Fruit fly (Drosophila melanogaster) whole organism, embryonic: Measurements from ENCODE around the gene CG17105.

Experiments used
- CG10147 ChIP-seq: fragments of 200-800 bp; sonication (Bioruptor generic); optimal IDR thresholded peaks from 2 replicates; lab custom pipeline; 2019; ENCODE audit warnings: missing biosample characterization, mild to moderate bottlenecking, missing genetic modification characterization, moderate library complexity
- CG10321 ChIP-seq: fragments of 200-800 bp; sonication (Bioruptor generic); IDR thresholded peaks from 2 replicates; pipeline ENCODE4 v1.3.6; 2022; ENCODE audit warnings: missing biosample characterization, missing genetic modification characterization
- CG12942 ChIP-seq: fragments of 200-800 bp; sonication (Bioruptor generic); optimal IDR thresholded peaks from 3 replicates; lab custom pipeline; 2016; ENCODE audit warnings: missing biosample characterization, missing genetic modification characterization
- CG14014 ChIP-seq: fragments of 200-800 bp; sonication (Bioruptor generic); IDR thresholded peaks from 2 replicates; pipeline ENCODE4 v1.3.6; 2022; ENCODE audit warnings: missing biosample characterization, missing genetic modification characterization
- CG15601 ChIP-seq: fragments of 200-800 bp; sonication (Bioruptor generic); optimal IDR thresholded peaks from 3 replicates; lab custom pipeline; 2019; ENCODE audit warnings: missing biosample characterization, mild to moderate bottlenecking, missing genetic modification characterization, moderate library complexity
- CG1603 ChIP-seq: fragments of 200-800 bp; sonication (Bioruptor generic); optimal IDR thresholded peaks from 2 replicates; lab custom pipeline; 2019; ENCODE audit warnings: missing biosample characterization, mild to moderate bottlenecking, missing genetic modification characterization, moderate library complexity
- CG17359 ChIP-seq: fragments of 200-800 bp; sonication (Bioruptor generic); optimal IDR thresholded peaks from 3 replicates; lab custom pipeline; 2018; ENCODE audit warnings: missing biosample characterization, mild to moderate bottlenecking, missing genetic modification characterization, moderate library complexity
- CG17385 ChIP-seq: fragments of 200-800 bp; sonication (Bioruptor generic); optimal IDR thresholded peaks from 3 replicates; lab custom pipeline; 2018; ENCODE audit warnings: missing biosample characterization, mild to moderate bottlenecking, missing genetic modification characterization
- CG18599 ChIP-seq: fragments of 200-800 bp; sonication (Bioruptor generic); optimal IDR thresholded peaks from 3 replicates; lab custom pipeline; 2017; ENCODE audit warnings: missing biosample characterization, missing genetic modification characterization, mild to moderate bottlenecking, moderate library complexity, missing genetic modification reagents
- CG2120 ChIP-seq: fragments of 200-800 bp; sonication (Bioruptor generic); optimal IDR thresholded peaks from 3 replicates; lab custom pipeline; 2016; ENCODE audit warnings: missing biosample characterization, missing genetic modification characterization
- CG31441 ChIP-seq: fragments of 200-800 bp; sonication (Bioruptor generic); IDR thresholded peaks from 2 replicates; pipeline ENCODE4 v1.3.6; 2022; ENCODE audit warnings: missing biosample characterization, missing genetic modification characterization
- CG6683 ChIP-seq: fragments of 200-800 bp; sonication (Bioruptor generic); optimal IDR thresholded peaks from 2 replicates; lab custom pipeline; 2017; ENCODE audit warnings: missing biosample characterization, mild to moderate bottlenecking, missing genetic modification characterization, missing genetic modification reagents
- CG7839 ChIP-seq: fragments of 200-800 bp; sonication (Bioruptor generic); optimal IDR thresholded peaks from 3 replicates; lab custom pipeline; 2018; ENCODE audit warnings: missing biosample characterization, mild to moderate bottlenecking, missing genetic modification characterization, moderate library complexity
- Dad ChIP-seq: fragments of 200-800 bp; sonication (Bioruptor generic); optimal IDR thresholded peaks from 3 replicates; lab custom pipeline; 2016; ENCODE audit warnings: missing biosample characterization, missing genetic modification characterization
- Doc3 ChIP-seq: fragments of 200-800 bp; sonication (Bioruptor generic); IDR thresholded peaks from 3 replicates; pipeline ENCODE4 v1.3.6; 2022; ENCODE audit warnings: missing biosample characterization, missing genetic modification characterization; ENCODE audit not compliant: partially characterized antibody
- Fer1 ChIP-seq: fragments of 200-800 bp; sonication (Bioruptor generic); optimal IDR thresholded peaks from 2 replicates; lab custom pipeline; 2017; ENCODE audit warnings: missing biosample characterization, mild to moderate bottlenecking, missing genetic modification characterization
- Jarid2 ChIP-seq: fragments of 200-800 bp; sonication (Bioruptor generic); optimal IDR thresholded peaks from 3 replicates; lab custom pipeline; 2017; ENCODE audit warnings: mild to moderate bottlenecking, missing biosample characterization, missing genetic modification reagents, missing genetic modification characterization
- Kr ChIP-seq: fragments of 200-800 bp; sonication (Bioruptor generic); optimal IDR thresholded peaks from 2 replicates; lab custom pipeline; 2017; ENCODE audit warnings: missing biosample characterization, mild to moderate bottlenecking, missing genetic modification characterization
- NFAT ChIP-seq: fragments of 200-800 bp; sonication (Bioruptor generic); IDR thresholded peaks from 2 replicates; pipeline ENCODE4 v1.3.6; 2022; ENCODE audit warnings: missing biosample characterization, missing genetic modification characterization
- Pdp1 ChIP-seq, 2 experiments: fragments of 200-800 bp; sonication (Bioruptor generic); optimal IDR thresholded peaks; 3 replicates each; lab custom pipeline; 2016; ENCODE audit warnings: missing biosample characterization in 2 of 2, missing genetic modification characterization in 2 of 2, mild to moderate bottlenecking in 1 of 2, moderate library complexity in 1 of 2
- Rfx ChIP-seq: fragments of 200-800 bp; sonication (Bioruptor generic); IDR thresholded peaks from 2 replicates; pipeline ENCODE4 v1.3.6; 2022; ENCODE audit warnings: missing biosample characterization, missing genetic modification characterization
- Scr ChIP-seq: fragments of 200-800 bp; sonication (Bioruptor generic); IDR thresholded peaks from 2 replicates; pipeline ENCODE4 v1.3.6; 2022; ENCODE audit warnings: missing biosample characterization, missing genetic modification characterization; ENCODE audit not compliant: partially characterized antibody
- Usf ChIP-seq: fragments of 200-800 bp; sonication (Bioruptor generic); optimal IDR thresholded peaks from 2 replicates; lab custom pipeline; 2017; ENCODE audit warnings: missing genotype, missing biosample characterization, missing genetic modification characterization
- Vsx1 ChIP-seq: fragments of 200-800 bp; sonication (Bioruptor generic); optimal IDR thresholded peaks from 2 replicates; lab custom pipeline; 2017; ENCODE audit warnings: missing biosample characterization, mild to moderate bottlenecking, missing genetic modification characterization, missing genetic modification reagents
- ase ChIP-seq: fragments of 200-800 bp; sonication (Bioruptor generic); IDR thresholded peaks from 3 replicates; pipeline ENCODE4 v1.3.6; 2022; ENCODE audit warnings: missing biosample characterization, missing genetic modification characterization
- chinmo ChIP-seq: fragments of 200-800 bp; sonication (Bioruptor generic); IDR thresholded peaks from 4 replicates; pipeline ENCODE4 v1.3.6; 2022; ENCODE audit warnings: missing biosample characterization, missing genetic modification characterization; ENCODE audit not compliant: partially characterized antibody
- dmrt99B ChIP-seq: fragments of 200-800 bp; sonication (Bioruptor generic); optimal IDR thresholded peaks from 2 replicates; lab custom pipeline; 2018; ENCODE audit warnings: missing biosample characterization, mild to moderate bottlenecking, missing genetic modification characterization, moderate library complexity
- eyg ChIP-seq: fragments of 200-800 bp; sonication (Bioruptor generic); optimal IDR thresholded peaks from 3 replicates; lab custom pipeline; 2016; ENCODE audit warnings: missing biosample characterization, missing genetic modification characterization
- hkb ChIP-seq, 2 experiments: fragments of 200-800 bp in 1 of 2; fragments of >200 bp in 1 of 2; sonication (Bioruptor generic) in 1 of 2; IDR thresholded peaks in 1 of 2; optimal IDR thresholded peaks in 1 of 2; 2 replicates each; pipeline versions ENCODE4 v1.3.6 to Lab custom; 2017 to 2022; ENCODE audit warnings: missing biosample characterization in 1 of 2, missing genetic modification characterization in 1 of 2
- kni ChIP-seq: fragments of 200-800 bp; sonication (Bioruptor generic); optimal IDR thresholded peaks from 3 replicates; lab custom pipeline; 2017; ENCODE audit warnings: mild to moderate bottlenecking, missing biosample characterization, missing genetic modification reagents, missing genetic modification characterization
- luna ChIP-seq: fragments of 200-800 bp; sonication (Bioruptor generic); optimal IDR thresholded peaks from 2 replicates; lab custom pipeline; 2016; ENCODE audit warnings: missing biosample characterization, missing genetic modification characterization
- mam ChIP-seq: fragments of 200-800 bp; sonication (Bioruptor generic); optimal IDR thresholded peaks from 3 replicates; lab custom pipeline; 2016; ENCODE audit warnings: missing biosample characterization, missing genetic modification characterization
- nmo ChIP-seq: fragments of 200-800 bp; sonication (Bioruptor generic); optimal IDR thresholded peaks from 2 replicates; lab custom pipeline; 2018; ENCODE audit warnings: missing biosample characterization, mild to moderate bottlenecking, missing genetic modification characterization, moderate library complexity
- nom ChIP-seq: fragments of 200-800 bp; sonication (Bioruptor generic); optimal IDR thresholded peaks from 2 replicates; lab custom pipeline; 2017; ENCODE audit warnings: missing biosample characterization, missing genetic modification characterization, mild to moderate bottlenecking, moderate library complexity, missing genetic modification reagents
- odd ChIP-seq: fragments of 200-800 bp; sonication (Bioruptor generic); optimal IDR thresholded peaks from 2 replicates; lab custom pipeline; 2017; ENCODE audit warnings: missing biosample characterization, mild to moderate bottlenecking, missing genetic modification characterization
- pan ChIP-seq, 4 experiments: fragments of >200 bp in 3 of 4; fragments of 200-800 bp in 1 of 4; sonication (Bioruptor generic) in 1 of 4; optimal IDR thresholded peaks in 3 of 4; IDR thresholded peaks in 1 of 4; 2 replicates each; pipeline versions ENCODE4 v1.3.6 to Lab custom; 2017 to 2022; ENCODE audit warnings: missing biosample characterization in 2 of 4, missing genetic modification characterization in 2 of 4, mixed read lengths in 1 of 4
- psq ChIP-seq: fragments of 200-800 bp; sonication (Bioruptor generic); optimal IDR thresholded peaks from 2 replicates; lab custom pipeline; 2017; ENCODE audit warnings: missing biosample characterization, missing genetic modification characterization
- sens ChIP-seq: fragments of 200-800 bp; sonication (Bioruptor generic); peaks from one replicate; lab custom pipeline; 2016; ENCODE audit warnings: missing biosample characterization, missing genetic modification characterization
- so ChIP-seq: fragments of 200-800 bp; sonication (Bioruptor generic); IDR thresholded peaks from 3 replicates; pipeline ENCODE4 v1.3.6; 2022; ENCODE audit warnings: missing biosample characterization, missing genetic modification characterization
- stc ChIP-seq: fragments of 200-800 bp; sonication (Bioruptor generic); IDR thresholded peaks from 2 replicates; pipeline ENCODE4 v1.3.6; 2022; ENCODE audit warnings: missing biosample characterization, missing genetic modification characterization
- sug ChIP-seq: fragments of 200-800 bp; optimal IDR thresholded peaks from 2 replicates; lab custom pipeline; 2019; ENCODE audit warnings: missing biosample characterization, mild to moderate bottlenecking, missing genetic modification characterization, moderate library complexity
- twi ChIP-seq: fragments of 200-800 bp; optimal IDR thresholded peaks from 2 replicates; lab custom pipeline; 2019; ENCODE audit warnings: missing biosample characterization, mild to moderate bottlenecking, missing genetic modification characterization, moderate library complexity

Gene CG17105

DNA sequence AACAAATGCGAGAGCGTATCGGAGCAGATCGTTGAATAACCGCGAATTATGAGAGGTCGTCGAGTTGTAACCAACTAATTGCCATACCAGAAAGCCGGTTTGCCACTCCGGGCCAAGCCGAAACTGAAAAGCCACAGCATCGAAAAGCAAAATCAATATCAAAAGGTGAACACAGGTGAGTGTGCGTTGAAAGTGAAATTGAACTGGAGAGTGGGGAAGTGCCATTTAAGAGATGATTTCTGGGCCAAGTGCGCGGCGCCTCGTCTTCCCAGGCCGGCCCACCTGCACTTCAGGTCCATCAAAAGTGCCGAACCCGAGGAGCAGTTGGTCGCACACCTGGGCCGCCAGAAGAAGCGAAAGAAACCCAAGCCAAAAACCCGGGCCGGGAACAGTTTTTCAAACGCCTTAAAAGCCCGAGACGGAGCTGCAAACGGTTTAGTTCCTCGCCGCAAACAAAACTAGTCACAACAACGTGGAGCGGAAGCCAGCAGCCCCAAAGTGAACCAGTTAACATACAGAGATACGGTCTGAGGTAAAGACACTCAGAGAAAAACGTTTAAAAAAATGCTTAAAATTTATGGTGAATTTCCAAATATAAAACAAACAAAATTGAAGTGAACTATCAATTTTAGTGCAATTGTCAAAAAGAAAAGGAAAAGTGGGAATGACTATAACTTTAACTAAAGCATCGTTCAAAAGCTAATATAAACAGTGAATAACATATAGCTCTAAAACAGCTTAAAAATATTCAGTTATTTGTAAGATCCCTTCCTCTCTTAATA lies 3.7 kb upstream of the CG17105 start, which contains the start of gene CG17104 (continued):
- peak; percentile 28 for TF ChIP-seq CG18599
- no peak for TF ChIP-seq kni
- TF ChIP-seq CG6683 = no peak
- peak; percentile 4 for TF ChIP-seq mam (GFP tag; lab: Kevin White, UChicago)
- no peak for TF ChIP-seq CG10321 (GFP tag; lab: Robert Waterston, UW)
- TF ChIP-seq CG7839 (tag; lab: Kevin White, UChicago) = peak; percentile 42
- TF ChIP-seq Pdp1 (GFP tag; optimal IDR thresholded peaks at IDR 0.05; lab: Kevin White, UChicago) = peak in 1 of 2 experiments; percentile 7
- 0 out of 2 replicates have a peak, but pooled peaks have one; percentile 8 for TF ChIP-seq CG14014 (GFP tag; lab: Robert Waterston, UW)
- 0 out of 2 replicates have a peak, but pooled peaks have one; percentile 13 for TF ChIP-seq CG31441 (GFP tag; lab: Robert Waterston, UW)
- no peak for TF ChIP-seq hkb (optimal IDR thresholded peaks at IDR 0.05; lab: Kevin White, UChicago)
- TF ChIP-seq hkb (GFP tag; IDR thresholded peaks at IDR 0.05; lab: Robert Waterston, UW) = peak; percentile 49; the same call in 1 of the 2 replicates
- TF ChIP-seq Kr (GFP tag; lab: Kevin White, UChicago) = no peak
- TF ChIP-seq stc = no peak
- TF ChIP-seq Doc3 (GFP tag; lab: Robert Waterston, UW) = no peak
- TF ChIP-seq sens = peak; percentile 69
- TF ChIP-seq Jarid2 (GFP tag; lab: Kevin White, UChicago) = peak; percentile 7
- no peak for TF ChIP-seq CG12942 (GFP tag; lab: Kevin White, UChicago)
- TF ChIP-seq pan (optimal IDR thresholded peaks at IDR 0.05; lab: Kevin White, UChicago) = no peak
- TF ChIP-seq pan (GFP tag; optimal IDR thresholded peaks at IDR 0.05 in 1 of 2, IDR thresholded peaks at IDR 0.05 in 1 of 2) = peak in 1 of 2 experiments; percentile 32
- peak; percentile 61 for TF ChIP-seq dmrt99B (tag; lab: Kevin White, UChicago)
- TF ChIP-seq Dad (GFP tag; lab: Kevin White, UChicago) = no peak
- TF ChIP-seq CG2120 (GFP tag; lab: Kevin White, UChicago) = peak; percentile 62
- no peak for TF ChIP-seq psq (GFP tag; lab: Kevin White, UChicago)
- TF ChIP-seq Scr (GFP tag; lab: Robert Waterston, UW) = no peak
- peak; percentile 24 for TF ChIP-seq nom (GFP tag; lab: Kevin White, UChicago)
- TF ChIP-seq eyg = no peak
- TF ChIP-seq Rfx = peak; percentile 45; the same call in 1 of the 2 replicates
- no peak for TF ChIP-seq sug
- no peak for TF ChIP-seq CG15601 (tag; lab: Kevin White, UChicago)
- no peak for TF ChIP-seq twi (tag; lab: Kevin White, UChicago)
- TF ChIP-seq luna (GFP tag; lab: Kevin White, UChicago) = no peak
- TF ChIP-seq CG17359 (tag; lab: Kevin White, UChicago) = peak; percentile 1
- TF ChIP-seq ase (GFP tag; lab: Robert Waterston, UW) = no peak
- no peak for TF ChIP-seq CG1603 (tag; lab: Kevin White, UChicago)
- peak; percentile 7 for TF ChIP-seq odd
- TF ChIP-seq nmo (GFP tag; lab: Kevin White, UChicago) = no peak
- TF ChIP-seq Vsx1 (GFP tag; lab: Kevin White, UChicago) = no peak
- peak; percentile 34 for TF ChIP-seq CG17385 (GFP tag; lab: Kevin White, UChicago)
- no peak for TF ChIP-seq chinmo
- peak; percentile 15; the same call in 1 of the 2 replicates for TF ChIP-seq NFAT
- no peak for TF ChIP-seq so (GFP tag; lab: Robert Waterston, UW)
- TF ChIP-seq CG10147 (GFP tag; lab: Kevin White, UChicago) = no peak
- peak; percentile 40 for TF ChIP-seq Fer1 (GFP tag; lab: Kevin White, UChicago)
- no peak for TF ChIP-seq Usf
